Fruit fly (Drosophila melanogaster) whole organism, embryonic: ENCODE measurements around the gene Ugt316A1.

ENCODE experiments used
- Asciz ChIP-seq: fragments of 200-800 bp; sonication (Bioruptor generic); optimal IDR thresholded peaks from 2 replicates; lab custom pipeline; 2017; ENCODE audit warnings: missing biosample characterization, mild to moderate bottlenecking, missing genetic modification characterization, missing genetic modification reagents
- Atf3 ChIP-seq: fragments of 200-800 bp; sonication (Bioruptor generic); optimal IDR thresholded peaks from 3 replicates; lab custom pipeline; 2016; ENCODE audit warnings: missing biosample characterization, missing genetic modification characterization
- CG10274 ChIP-seq: fragments of 200-800 bp; sonication (Bioruptor generic); optimal IDR thresholded peaks from 3 replicates; lab custom pipeline; 2017; ENCODE audit warnings: missing biosample characterization, mild to moderate bottlenecking, missing genetic modification characterization
- CG13624 ChIP-seq: fragments of 200-800 bp; sonication (Bioruptor generic); optimal IDR thresholded peaks from 2 replicates; lab custom pipeline; 2016; ENCODE audit warnings: missing biosample characterization, missing genetic modification characterization
- CG13775 ChIP-seq: fragments of 200-800 bp; sonication (Bioruptor generic); optimal IDR thresholded peaks from 3 replicates; lab custom pipeline; 2017; ENCODE audit warnings: missing biosample characterization, mild to moderate bottlenecking, missing genetic modification characterization
- CG14441 ChIP-seq: fragments of 200-800 bp; sonication (Bioruptor generic); IDR thresholded peaks from 2 replicates; pipeline ENCODE4 v1.3.6; 2022; ENCODE audit warnings: missing biosample characterization, missing genetic modification characterization
- CG14667 ChIP-seq: fragments of 200-800 bp; sonication (Bioruptor generic); IDR thresholded peaks from 2 replicates; pipeline ENCODE4 v1.3.6; 2022; ENCODE audit warnings: missing biosample characterization, missing genetic modification characterization
- CG1529 ChIP-seq: fragments of 200-800 bp; sonication (Bioruptor generic); optimal IDR thresholded peaks from 3 replicates; lab custom pipeline; 2018; ENCODE audit warnings: missing biosample characterization, missing genetic modification characterization
- CG15696 ChIP-seq: fragments of 200-800 bp; sonication (Bioruptor generic); optimal IDR thresholded peaks from 2 replicates; lab custom pipeline; 2019; ENCODE audit warnings: missing biosample characterization, mild to moderate bottlenecking, missing genetic modification characterization, moderate library complexity
- CG2116 ChIP-seq: fragments of 200-800 bp; sonication (Bioruptor generic); optimal IDR thresholded peaks from 3 replicates; lab custom pipeline; 2018; ENCODE audit warnings: missing biosample characterization, mild to moderate bottlenecking, missing genetic modification characterization
- CG30020 ChIP-seq: fragments of 200-800 bp; optimal IDR thresholded peaks from 2 replicates; lab custom pipeline; 2019; ENCODE audit warnings: missing biosample characterization, mild to moderate bottlenecking, missing genetic modification characterization, moderate library complexity
- CG4360 ChIP-seq: fragments of 200-800 bp; sonication (Bioruptor generic); IDR thresholded peaks from 2 replicates; pipeline ENCODE4 v1.3.6; 2022; ENCODE audit warnings: missing biosample characterization, missing genetic modification characterization
- CG7963 ChIP-seq: fragments of 200-800 bp; sonication (Bioruptor generic); IDR thresholded peaks from 3 replicates; pipeline ENCODE4 v1.3.6; 2022; ENCODE audit warnings: missing biosample characterization, missing genetic modification characterization; ENCODE audit not compliant: partially characterized antibody
- CG8924 ChIP-seq: fragments of 200-800 bp; optimal IDR thresholded peaks from 3 replicates; lab custom pipeline; 2019; ENCODE audit warnings: missing biosample characterization, mild to moderate bottlenecking, missing genetic modification characterization, moderate library complexity
- CG8944 ChIP-seq: fragments of 200-800 bp; sonication (Bioruptor generic); optimal IDR thresholded peaks from 3 replicates; lab custom pipeline; 2016; ENCODE audit warnings: missing biosample characterization, missing genetic modification characterization
- CG9727 ChIP-seq: fragments of 200-800 bp; sonication (Bioruptor generic); optimal IDR thresholded peaks from 3 replicates; lab custom pipeline; 2017; ENCODE audit warnings: missing biosample characterization, mild to moderate bottlenecking, missing genetic modification characterization
- CG9876 ChIP-seq: fragments of 200-800 bp; sonication (Bioruptor generic); optimal IDR thresholded peaks from 2 replicates; lab custom pipeline; 2016; ENCODE audit warnings: missing biosample characterization, missing genetic modification characterization
- CkIIα-i1 ChIP-seq: fragments of 200-800 bp; sonication (Bioruptor generic); IDR thresholded peaks from 2 replicates; pipeline ENCODE4 v1.3.6; 2022; ENCODE audit warnings: missing biosample characterization, missing genetic modification characterization
- D19B ChIP-seq: fragments of 200-800 bp; sonication (Bioruptor generic); optimal IDR thresholded peaks from 2 replicates; lab custom pipeline; 2017; ENCODE audit warnings: missing biosample characterization, mild to moderate bottlenecking, missing genetic modification characterization
- Eip74EF ChIP-seq, 2 experiments: fragments of 200-800 bp in 1 of 2; fragments of >200 bp in 1 of 2; sonication (Bioruptor generic) in 1 of 2; optimal IDR thresholded peaks; 2 replicates each; lab custom pipeline; 2017 to 2019; ENCODE audit warnings: missing biosample characterization in 2 of 2, missing genetic modification characterization in 2 of 2, mild to moderate bottlenecking in 1 of 2, moderate library complexity in 1 of 2
- H15 ChIP-seq: fragments of 200-800 bp; sonication (Bioruptor generic); IDR thresholded peaks from 3 replicates; pipeline ENCODE4 v1.3.6; 2022; ENCODE audit warnings: missing biosample characterization, missing genetic modification characterization
- Lhr ChIP-seq: fragments of 200-800 bp; sonication (Bioruptor generic); optimal IDR thresholded peaks from 3 replicates; lab custom pipeline; 2017; ENCODE audit warnings: mild to moderate bottlenecking, missing biosample characterization, missing genetic modification reagents, missing genetic modification characterization
- MESR4 ChIP-seq: fragments of 200-800 bp; sonication (Bioruptor generic); optimal IDR thresholded peaks from 2 replicates; lab custom pipeline; 2018; ENCODE audit warnings: missing biosample characterization, mild to moderate bottlenecking, missing genetic modification characterization, moderate library complexity
- NC2β ChIP-seq: fragments of 200-800 bp; sonication (Bioruptor generic); optimal IDR thresholded peaks from 2 replicates; lab custom pipeline; 2016; ENCODE audit warnings: missing biosample characterization, missing genetic modification characterization
- Spps ChIP-seq: fragments of 200-800 bp; sonication (Bioruptor generic); optimal IDR thresholded peaks from 2 replicates; lab custom pipeline; 2018; ENCODE audit warnings: missing biosample characterization, mild to moderate bottlenecking, missing genetic modification characterization
- abd-A ChIP-seq: fragments of 200-800 bp; sonication (Bioruptor generic); optimal IDR thresholded peaks from 3 replicates; lab custom pipeline; 2019; ENCODE audit warnings: missing biosample characterization, mild to moderate bottlenecking, missing genetic modification characterization, moderate library complexity
- ac ChIP-seq: fragments of 200-800 bp; sonication (Bioruptor generic); optimal IDR thresholded peaks from 3 replicates; lab custom pipeline; 2017; ENCODE audit warnings: missing biosample characterization, mild to moderate bottlenecking, missing genetic modification characterization
- amos ChIP-seq: fragments of 200-800 bp; sonication (Bioruptor generic); IDR thresholded peaks from 2 replicates; pipeline ENCODE4 v1.3.6; 2022; ENCODE audit warnings: missing biosample characterization, missing genetic modification characterization; ENCODE audit not compliant: partially characterized antibody
- aop ChIP-seq: fragments of 200-800 bp; sonication (Bioruptor generic); IDR thresholded peaks from 2 replicates; pipeline ENCODE4 v1.3.6; 2022; ENCODE audit warnings: missing biosample characterization, missing genetic modification characterization
- az2 ChIP-seq: fragments of 200-800 bp; sonication (Bioruptor generic); optimal IDR thresholded peaks from 3 replicates; lab custom pipeline; 2016; ENCODE audit warnings: missing biosample characterization, missing genetic modification characterization
- bowl ChIP-seq: fragments of 200-800 bp; sonication (Bioruptor generic); IDR thresholded peaks from 2 replicates; pipeline ENCODE4 v1.3.6; 2022; ENCODE audit warnings: missing biosample characterization, missing genetic modification characterization
- danr ChIP-seq: fragments of 200-800 bp; sonication (Bioruptor generic); IDR thresholded peaks from 2 replicates; pipeline ENCODE4 v1.3.6; 2022; ENCODE audit warnings: missing biosample characterization, missing genetic modification characterization
- disco-r ChIP-seq: fragments of 200-800 bp; sonication (Bioruptor generic); optimal IDR thresholded peaks from 2 replicates; lab custom pipeline; 2016; ENCODE audit warnings: missing biosample characterization, missing genetic modification characterization
- gcm ChIP-seq: fragments of 200-800 bp; sonication (Bioruptor generic); optimal IDR thresholded peaks from 2 replicates; lab custom pipeline; 2019; ENCODE audit warnings: missing biosample characterization, mild to moderate bottlenecking, missing genetic modification characterization, moderate library complexity
- gcm2 ChIP-seq: fragments of 200-800 bp; sonication (Bioruptor generic); optimal IDR thresholded peaks from 2 replicates; lab custom pipeline; 2016; ENCODE audit warnings: missing biosample characterization, missing genetic modification characterization
- grn ChIP-seq: fragments of 200-800 bp; sonication (Bioruptor generic); optimal IDR thresholded peaks from 3 replicates; lab custom pipeline; 2017; ENCODE audit warnings: missing biosample characterization, missing genetic modification characterization
- ken ChIP-seq: fragments of 200-800 bp; sonication (Bioruptor generic); IDR thresholded peaks from 3 replicates; pipeline ENCODE4 v1.3.6; 2022; ENCODE audit warnings: missing biosample characterization, missing genetic modification characterization
- knrl ChIP-seq: fragments of 200-800 bp; sonication (Bioruptor generic); IDR thresholded peaks from 3 replicates; pipeline ENCODE4 v1.3.6; 2022; ENCODE audit warnings: missing biosample characterization, missing genetic modification characterization; ENCODE audit not compliant: partially characterized antibody
- lab ChIP-seq: fragments of 200-800 bp; sonication (Bioruptor generic); optimal IDR thresholded peaks from 3 replicates; lab custom pipeline; 2017; ENCODE audit warnings: missing biosample characterization, missing genetic modification characterization, mild to moderate bottlenecking, moderate library complexity, missing genetic modification reagents
- nerfin-2 ChIP-seq: fragments of 200-800 bp; sonication (Bioruptor generic); IDR thresholded peaks from 2 replicates; pipeline ENCODE4 v1.3.6; 2022; ENCODE audit warnings: missing biosample characterization, missing genetic modification characterization; ENCODE audit not compliant: partially characterized antibody
- onecut ChIP-seq: fragments of 200-800 bp; sonication (Bioruptor generic); IDR thresholded peaks from 2 replicates; pipeline ENCODE4 v1.3.6; 2022; ENCODE audit warnings: missing biosample characterization, missing genetic modification characterization
- peb ChIP-seq: fragments of 200-800 bp; sonication (Bioruptor generic); IDR thresholded peaks from 2 replicates; pipeline ENCODE4 v1.3.6; 2022; ENCODE audit warnings: missing biosample characterization, missing genetic modification characterization
- pum ChIP-seq: fragments of 200-800 bp; sonication (Bioruptor generic); optimal IDR thresholded peaks from 2 replicates; lab custom pipeline; 2016; ENCODE audit warnings: missing biosample characterization, missing genetic modification characterization
- sc ChIP-seq, 3 experiments: fragments of >200 bp in 2 of 3; fragments of 200-800 bp in 1 of 3; sonication (Bioruptor generic) in 1 of 3; optimal IDR thresholded peaks; 2 replicates in 2 of 3; 3 replicates in 1 of 3; lab custom pipeline; 2017; ENCODE audit warnings: mild to moderate bottlenecking in 1 of 3, missing biosample characterization in 1 of 3, missing genetic modification characterization in 1 of 3, missing genetic modification reagents in 1 of 3
- ssp ChIP-seq: fragments of 200-800 bp; sonication (Bioruptor generic); IDR thresholded peaks from 2 replicates; pipeline ENCODE4 v1.3.6; 2022; ENCODE audit warnings: missing biosample characterization, missing genetic modification characterization
- tap ChIP-seq: fragments of 200-800 bp; optimal IDR thresholded peaks from 3 replicates; lab custom pipeline; 2019; ENCODE audit warnings: missing biosample characterization, mild to moderate bottlenecking, missing genetic modification characterization, moderate library complexity
- tio ChIP-seq: fragments of 200-800 bp; sonication (Bioruptor generic); optimal IDR thresholded peaks from 2 replicates; lab custom pipeline; 2017; ENCODE audit warnings: missing biosample characterization, missing genetic modification characterization, inconsistent platforms
- unpg ChIP-seq: fragments of 200-800 bp; sonication (Bioruptor generic); optimal IDR thresholded peaks from 3 replicates; lab custom pipeline; 2018; ENCODE audit warnings: missing biosample characterization, mild to moderate bottlenecking, missing genetic modification characterization, moderate library complexity
- vvl ChIP-seq: fragments of 200-800 bp; sonication (Bioruptor generic); IDR thresholded peaks from 2 replicates; pipeline ENCODE4 v1.3.6; 2022; ENCODE audit warnings: missing biosample characterization, missing genetic modification characterization

Ugt316A1 gene

dm6 chr3L:19042501-19042900 lies 20.1 kb downstream of the Ugt316A1 start (continued):
- TF ChIP-seq vvl (GFP tag; lab: Robert Waterston, UW) (peak; percentile 86), Asciz (GFP tag; lab: Kevin White, UChicago) (peak; percentile 83), grn (no peak), CkIIα-i1 (no peak), Atf3 (GFP tag; lab: Kevin White, UChicago) (peak; percentile 26), CG1529 (GFP tag; lab: Kevin White, UChicago) (peak; percentile 81), danr (GFP tag; lab: Robert Waterston, UW) (peak; percentile 40; the same call in 1 of the 2 replicates), Spps (tag; lab: Kevin White, UChicago) (peak; percentile 89), CG13624 (GFP tag; lab: Kevin White, UChicago) (no peak), CG14667 (GFP tag; lab: Robert Waterston, UW) (peak; percentile 58; the same call in 1 of the 2 replicates), CG30020 (tag; lab: Kevin White, UChicago) (peak; percentile 70), sc (optimal IDR thresholded peaks at IDR 0.05; lab: Kevin White, UChicago) (no peak), sc (GFP tag; optimal IDR thresholded peaks at IDR 0.05; lab: Kevin White, UChicago) (peak; percentile 83), ssp (peak; percentile 60), gcm (GFP tag; lab: Kevin White, UChicago) (peak; percentile 91), NC2β (no peak), lab (GFP tag; lab: Kevin White, UChicago) (peak; percentile 75), ac (GFP tag; lab: Kevin White, UChicago) (peak; percentile 97), CG4360 (no peak), D19B (GFP tag; lab: Kevin White, UChicago) (no peak), CG8944 (GFP tag; lab: Kevin White, UChicago) (no peak), CG13775 (GFP tag; lab: Kevin White, UChicago) (peak; percentile 86), nerfin-2 (GFP tag; lab: Robert Waterston, UW) (no peak), tio (GFP tag; lab: Kevin White, UChicago) (peak; percentile 82), gcm2 (GFP tag; lab: Kevin White, UChicago) (peak; percentile 4), unpg (GFP tag; lab: Kevin White, UChicago) (peak; percentile 90), abd-A (tag; lab: Kevin White, UChicago) (no peak)

DNA sequence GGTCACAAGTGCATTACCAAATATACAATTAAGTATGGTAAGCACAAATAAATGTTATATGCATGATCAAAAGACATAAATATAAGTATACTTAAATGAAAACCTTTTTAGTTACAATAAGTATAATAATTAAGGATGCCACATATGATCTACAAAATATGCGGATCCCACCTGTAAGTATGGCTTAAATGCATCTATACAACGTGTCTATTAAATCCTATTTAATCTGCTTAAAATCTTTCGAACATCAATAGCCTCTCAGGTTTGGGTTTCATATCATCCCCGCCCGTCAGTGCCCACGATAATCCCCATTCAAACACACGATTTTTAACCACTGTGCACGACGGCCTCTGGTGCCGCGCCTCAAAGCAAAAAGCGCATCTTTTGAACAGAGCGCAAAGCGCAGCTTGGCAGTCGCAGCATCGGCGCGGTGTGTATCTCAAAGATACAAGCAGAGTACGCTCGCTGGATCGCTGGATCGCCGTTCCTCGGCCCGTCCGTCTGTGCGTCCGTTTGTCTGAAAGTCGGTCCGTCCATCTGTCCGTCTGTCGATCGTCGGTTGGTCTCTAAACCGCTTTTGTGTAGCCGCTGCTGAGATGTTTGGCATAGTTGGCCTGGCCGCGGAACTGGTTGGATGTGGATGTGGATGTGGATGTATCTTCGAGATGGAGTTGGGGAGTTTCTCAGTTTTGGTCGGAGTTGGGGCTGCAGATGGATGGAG lies 20.8 kb downstream of the Ugt316A1 start:
- TF ChIP-seq CG7963 (GFP tag; lab: Robert Waterston, UW) (no peak), CG14667 (GFP tag; lab: Robert Waterston, UW) (no peak), Lhr (GFP tag; lab: Kevin White, UChicago) (no peak), onecut (no peak), CG9727 (GFP tag; lab: Kevin White, UChicago) (peak; percentile 16), bowl (no peak), CG9876 (GFP tag; lab: Kevin White, UChicago) (no peak), amos (GFP tag; lab: Robert Waterston, UW) (no peak), MESR4 (GFP tag; lab: Kevin White, UChicago) (no peak), Eip74EF (GFP tag; optimal IDR thresholded peaks at IDR 0.05; lab: Kevin White, UChicago) (no peak), peb (no peak), disco-r (GFP tag; lab: Kevin White, UChicago) (no peak), ken (GFP tag; lab: Robert Waterston, UW) (no peak), CG10274 (GFP tag; lab: Kevin White, UChicago) (no peak), aop (GFP tag; lab: Robert Waterston, UW) (no peak), knrl (GFP tag; lab: Robert Waterston, UW) (no peak), CG15696 (no peak), CG8924 (tag; lab: Kevin White, UChicago) (peak; percentile 11), pum (no peak), az2 (GFP tag; lab: Kevin White, UChicago) (peak; percentile 21), tap (tag; lab: Kevin White, UChicago) (peak; percentile 1), CG14441 (GFP tag; lab: Robert Waterston, UW) (no peak), CG2116 (GFP tag; lab: Kevin White, UChicago) (no peak), H15 (GFP tag; lab: Robert Waterston, UW) (no peak)
